Worm (Caenorhabditis elegans): ENCODE results near the gene nhr-143.

DNA sequence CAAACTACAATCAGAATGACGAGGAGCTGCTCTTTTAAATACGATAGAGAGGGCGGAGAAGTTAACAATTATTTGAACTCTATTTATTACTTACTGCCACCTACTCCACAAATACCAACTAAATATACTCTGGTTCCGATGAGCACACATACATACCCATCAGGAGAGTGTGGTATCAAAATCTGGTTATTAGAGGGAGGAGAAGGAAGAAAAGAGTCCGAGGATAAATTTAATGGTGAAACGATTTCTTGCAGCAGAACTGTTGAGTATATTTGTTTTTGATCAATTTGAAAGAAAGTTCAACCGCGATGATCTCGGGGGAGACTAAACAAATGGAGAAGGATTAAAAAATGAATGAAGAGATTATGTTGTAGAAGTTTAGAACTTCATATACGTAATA is 45.8 kb downstream of the nhr-143 start, which contains the start of gene H14N18.4:
- TF ChIP-seq ztf-11 (tag; optimal IDR thresholded peaks at IDR 0.05) (no peak), unc-62 (GFP tag; optimal IDR thresholded peaks at IDR 0.05) (no peak), lsy-2 (tag; optimal IDR thresholded peaks at IDR 0.05) (no peak), blmp-1 (tag; optimal IDR thresholded peaks at IDR 0.05) (no peak), elt-3 (tag; optimal IDR thresholded peaks at IDR 0.05) (no peak), sem-2 (GFP tag; optimal IDR thresholded peaks at IDR 0.05) (no peak), snpc-4 (tag; optimal IDR thresholded peaks at IDR 0.05) (no peak), nhr-2 (tag; optimal IDR thresholded peaks at IDR 0.05) (no peak), hlh-1 (tag; optimal IDR thresholded peaks at IDR 0.05) (no peak), ceh-43 (GFP tag; optimal IDR thresholded peaks at IDR 0.05) (no peak), unc-120 (tag; optimal IDR thresholded peaks at IDR 0.05; ENCODE audit: poor library complexity, severe bottlenecking) (no peak), ces-1 (GFP tag; optimal IDR thresholded peaks at IDR 0.05) (no peak), nhr-237 (tag; optimal IDR thresholded peaks at IDR 0.05) (no peak), mep-1 (tag; optimal IDR thresholded peaks at IDR 0.05) (no peak)
